Worm (Caenorhabditis elegans) whole organism, young adult: ENCODE results near the gene erg-28.

ENCODE experiments used
- B0019.2 ChIP-seq: fragments of 200-800 bp; sonication (Bioruptor generic); conservative IDR thresholded peaks from 2 replicates; pipeline ENCODE4 v1.3.6; 2022; ENCODE audit warnings: missing genetic modification reagents, missing genetic modification characterization, missing compliant biosample characterization
- B0261.1 ChIP-seq: sonication (generic microtip); optimal IDR thresholded peaks from 2 replicates; lab custom pipeline; 2016; ENCODE audit warnings: mild to moderate bottlenecking, missing genetic modification characterization, moderate library complexity, missing compliant biosample characterization
- C06A6.2 ChIP-seq: fragments of 200-800 bp; sonication (Bioruptor generic); conservative IDR thresholded peaks from 2 replicates; pipeline ENCODE4 v1.3.6; 2022; ENCODE audit warnings: missing genetic modification characterization, missing compliant biosample characterization
- F33H1.4 ChIP-seq: fragments of 200-800 bp; sonication (Bioruptor generic); IDR thresholded peaks from 2 replicates; pipeline ENCODE4 v1.3.6; 2022; ENCODE audit warnings: missing genetic modification reagents, missing genetic modification characterization, missing compliant biosample characterization
- F57C9.4 ChIP-seq: sonication (generic microtip); optimal IDR thresholded peaks from 2 replicates; lab custom pipeline; 2017; ENCODE audit warnings: mild to moderate bottlenecking, missing genetic modification characterization, missing compliant biosample characterization
- ZK185.1 ChIP-seq: sonication (generic microtip); optimal IDR thresholded peaks from 2 replicates; lab custom pipeline; 2016; ENCODE audit warnings: mild to moderate bottlenecking, missing genetic modification characterization, missing compliant biosample characterization; ENCODE audit not compliant: poor library complexity, severe bottlenecking
- aptf-2 ChIP-seq: fragments of 200-800 bp; sonication (Bioruptor generic); conservative IDR thresholded peaks from 2 replicates; pipeline ENCODE4 v1.3.6; 2022; ENCODE audit warnings: missing genetic modification reagents, missing genetic modification characterization, missing compliant biosample characterization
- atf-7 ChIP-seq: sonication (generic microtip); optimal IDR thresholded peaks from 2 replicates; lab custom pipeline; 2017; ENCODE audit warnings: mild to moderate bottlenecking, missing genetic modification characterization, missing compliant biosample characterization
- attf-5 ChIP-seq: fragments of 200-800 bp; sonication (Bioruptor generic); optimal IDR thresholded peaks from 2 replicates; lab custom pipeline; 2018; ENCODE audit warnings: mild to moderate bottlenecking, missing genetic modification characterization, missing compliant biosample characterization
- cebp-2 ChIP-seq: fragments of 200-800 bp; sonication (Bioruptor generic); IDR thresholded peaks from 2 replicates; pipeline ENCODE4 v1.3.6; 2022; ENCODE audit warnings: missing genetic modification characterization, missing compliant biosample characterization
- ceh-40 ChIP-seq: fragments of 200-800 bp; sonication (Bioruptor generic); IDR thresholded peaks from 2 replicates; pipeline ENCODE4 v1.3.6; 2022; ENCODE audit warnings: missing genetic modification characterization, missing compliant biosample characterization
- ceh-58 ChIP-seq: fragments of 200-800 bp; sonication (Bioruptor generic); IDR thresholded peaks from 2 replicates; pipeline ENCODE4 v1.3.6; 2022; ENCODE audit warnings: missing genetic modification characterization, missing compliant biosample characterization
- die-1 ChIP-seq: sonication (generic microtip); optimal IDR thresholded peaks from 2 replicates; lab custom pipeline; 2016; ENCODE audit warnings: missing genotype, mild to moderate bottlenecking, missing genetic modification characterization, missing compliant biosample characterization
- dpl-1 ChIP-seq: fragments of 150-350 bp; optimal IDR thresholded peaks from 2 replicates; lab custom pipeline; 2014; ENCODE audit warnings: missing biosample characterization, missing genetic modification reagents, missing genetic modification characterization
- ets-4 ChIP-seq: fragments of 200-800 bp; sonication (Bioruptor generic); optimal IDR thresholded peaks from 2 replicates; lab custom pipeline; 2018; ENCODE audit warnings: mild to moderate bottlenecking, missing genetic modification characterization, missing compliant biosample characterization
- him-1 ChIP-seq: sonication (generic microtip); optimal IDR thresholded peaks from 2 replicates; lab custom pipeline; 2016; ENCODE audit warnings: missing genotype, missing genetic modification reagents, missing genetic modification characterization, missing compliant biosample characterization
- hlh-12 ChIP-seq: sonication (generic microtip); optimal IDR thresholded peaks from 2 replicates; lab custom pipeline; 2016; ENCODE audit warnings: missing genetic modification characterization, missing compliant biosample characterization
- let-607 ChIP-seq, 2 experiments: fragments of 200-800 bp in 1 of 2; sonication (Bioruptor generic) in 1 of 2; sonication (generic microtip) in 1 of 2; optimal IDR thresholded peaks; 2 replicates each; lab custom pipeline; 2016 to 2018; ENCODE audit warnings: mild to moderate bottlenecking in 2 of 2, missing compliant biosample characterization in 2 of 2, missing genetic modification characterization in 2 of 2, moderate library complexity in 2 of 2, missing genotype in 1 of 2
- lin-35 ChIP-seq, 3 experiments: fragments of 150-350 bp in 2 of 3; sonication (generic microtip) in 1 of 3; optimal IDR thresholded peaks; 2 replicates each; lab custom pipeline; 2014 to 2018; ENCODE audit warnings: missing biosample characterization in 3 of 3, missing genetic modification characterization in 3 of 3, missing genetic modification reagents in 3 of 3
- lsy-27 ChIP-seq: sonication (generic microtip); optimal IDR thresholded peaks from 2 replicates; lab custom pipeline; 2017; ENCODE audit warnings: missing genetic modification characterization, mild to moderate bottlenecking, missing compliant biosample characterization, antibody characterized with exemption, missing genotype, borderline replicate concordance; ENCODE audit not compliant: insufficient read depth
- madf-6 ChIP-seq: fragments of 200-800 bp; sonication (Bioruptor generic); IDR thresholded peaks from 2 replicates; pipeline ENCODE4 v1.3.6; 2022; ENCODE audit warnings: missing genetic modification reagents, missing genetic modification characterization, missing compliant biosample characterization
- madf-8 ChIP-seq: fragments of 200-800 bp; sonication (Bioruptor generic); conservative IDR thresholded peaks from 2 replicates; pipeline ENCODE4 v1.3.6; 2022; ENCODE audit warnings: missing genetic modification reagents, missing genetic modification characterization, missing compliant biosample characterization
- nfya-2 ChIP-seq: fragments of 200-800 bp; sonication (Bioruptor generic); IDR thresholded peaks from 2 replicates; pipeline ENCODE4 v1.3.6; 2022; ENCODE audit warnings: missing genetic modification reagents, missing genetic modification characterization, missing compliant biosample characterization
- nfyb-1 ChIP-seq: fragments of 200-800 bp; sonication (Bioruptor generic); IDR thresholded peaks from 2 replicates; pipeline ENCODE4 v1.3.6; 2022; ENCODE audit warnings: missing genetic modification reagents, missing genetic modification characterization, missing compliant biosample characterization
- nhr-179 ChIP-seq: sonication (generic microtip); optimal IDR thresholded peaks from 2 replicates; lab custom pipeline; 2016; ENCODE audit warnings: mild to moderate bottlenecking, missing genetic modification characterization, missing compliant biosample characterization
- nhr-80 ChIP-seq: sonication (generic microtip); optimal IDR thresholded peaks from 2 replicates; lab custom pipeline; 2016; ENCODE audit warnings: missing genetic modification characterization, missing compliant biosample characterization
- rcor-1 ChIP-seq: fragments of 200-800 bp; sonication (Bioruptor generic); IDR thresholded peaks from 2 replicates; pipeline ENCODE4 v1.3.6; 2022; ENCODE audit warnings: missing genetic modification reagents, missing genetic modification characterization, missing compliant biosample characterization
- rec-8 ChIP-seq, 2 experiments: sonication (generic microtip); optimal IDR thresholded peaks; 2 replicates each; lab custom pipeline; 2016; ENCODE audit warnings: mild to moderate bottlenecking in 2 of 2, missing genetic modification characterization in 2 of 2, missing genetic modification reagents in 2 of 2, missing genotype in 2 of 2, missing biosample characterization in 1 of 2, missing compliant biosample characterization in 1 of 2, moderate library complexity in 1 of 2
- rpc-1 ChIP-seq, 2 experiments: fragments of 150-350 bp in 1 of 2; sonication (generic microtip) in 1 of 2; optimal IDR thresholded peaks; 2 replicates each; lab custom pipeline; 2014 to 2018; ENCODE audit warnings: missing biosample characterization in 1 of 2, missing genetic modification characterization in 1 of 2, missing genetic modification reagents in 1 of 2, missing genotype in 1 of 2
- sea-2 ChIP-seq: fragments of 200-800 bp; sonication (Bioruptor generic); IDR thresholded peaks from 2 replicates; pipeline ENCODE4 v1.3.6; 2022; ENCODE audit warnings: missing genetic modification characterization, missing compliant biosample characterization
- tbx-9 ChIP-seq: sonication (generic microtip); optimal IDR thresholded peaks from 2 replicates; lab custom pipeline; 2016; ENCODE audit warnings: borderline replicate concordance, missing genetic modification characterization, inconsistent platforms, missing compliant biosample characterization
- unc-62 ChIP-seq: fragments of 150-350 bp; optimal IDR thresholded peaks from 2 replicates; lab custom pipeline; 2014; ENCODE audit warnings: missing biosample characterization, missing genetic modification reagents, missing genetic modification characterization
- zim-3 ChIP-seq: sonication (generic microtip); optimal IDR thresholded peaks from 2 replicates; lab custom pipeline; 2017; ENCODE audit warnings: mild to moderate bottlenecking, missing genetic modification characterization, moderate library complexity, missing compliant biosample characterization
- ztf-18 ChIP-seq: sonication (generic microtip); optimal IDR thresholded peaks from 2 replicates; lab custom pipeline; 2016; ENCODE audit warnings: missing genotype, mild to moderate bottlenecking, missing genetic modification characterization, missing compliant biosample characterization
- ztf-22 ChIP-seq: fragments of 200-800 bp; sonication (Bioruptor generic); optimal IDR thresholded peaks from 2 replicates; lab custom pipeline; 2018; ENCODE audit warnings: mild to moderate bottlenecking, missing genetic modification characterization, moderate library complexity, missing compliant biosample characterization
- ztf-28 ChIP-seq: fragments of 200-800 bp; sonication (Bioruptor generic); IDR thresholded peaks from 2 replicates; pipeline ENCODE4 v1.3.6; 2022; ENCODE audit warnings: missing genetic modification reagents, missing genetic modification characterization, missing compliant biosample characterization

erg-28 gene

DNA sequence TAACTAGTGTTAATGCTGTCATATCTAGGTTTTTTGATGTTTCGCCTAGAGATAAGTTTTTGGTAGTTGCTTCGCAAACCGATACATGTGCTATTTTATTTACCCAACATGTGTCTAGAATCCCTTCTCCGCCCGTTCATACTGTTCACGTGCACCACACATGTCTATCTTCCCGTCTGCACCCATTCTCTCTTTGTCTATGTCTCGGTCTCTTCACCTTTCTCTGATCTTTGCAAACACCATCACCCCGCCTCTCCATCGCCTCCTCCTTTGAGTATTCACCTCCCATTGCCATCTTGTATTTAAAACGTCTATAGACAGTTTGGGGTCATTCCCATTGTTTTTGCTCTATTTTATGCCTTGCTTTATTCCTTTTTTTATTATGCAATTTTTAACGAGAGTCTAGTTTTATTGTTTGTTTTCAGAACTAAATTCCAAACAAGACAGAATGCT, 30.1 kb downstream of the erg-28 start, which contains the start of gene F56H9.2 (continued):
- TF ChIP-seq F33H1.4 (GFP tag; lab: Robert Waterston, UW): no peak

DNA sequence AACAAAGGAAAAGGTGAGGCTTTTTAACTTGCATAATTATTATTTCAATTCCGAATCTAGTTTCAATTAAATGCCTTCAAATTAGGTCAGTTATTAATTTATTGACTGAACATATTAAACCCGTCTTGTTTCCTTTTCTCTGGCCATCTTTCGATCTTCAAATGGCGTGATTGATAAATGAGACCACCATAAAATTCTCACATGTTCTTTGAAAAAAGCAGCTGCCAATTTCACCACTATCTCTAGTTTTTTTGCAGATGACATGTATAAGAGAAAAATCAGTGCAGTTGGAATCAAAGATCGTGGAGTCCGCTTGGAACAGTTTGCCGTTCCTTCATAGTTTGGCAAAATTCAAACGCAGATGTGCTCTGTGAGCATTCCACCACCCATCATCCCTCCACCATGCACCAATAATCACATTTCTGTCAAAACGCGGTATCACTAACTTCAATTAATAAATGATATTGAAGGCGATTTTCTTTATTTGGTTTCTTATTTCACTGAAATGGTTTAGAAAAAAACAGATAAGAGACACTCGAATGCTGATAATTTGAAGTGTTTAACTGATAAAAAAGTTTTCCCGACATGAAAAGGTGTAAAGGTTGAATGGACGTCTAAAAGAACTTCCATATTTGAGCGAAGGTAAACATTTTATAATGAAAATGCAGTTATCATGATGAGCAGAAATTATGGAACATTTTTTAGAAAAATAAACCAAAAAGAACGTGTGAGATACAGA, 30.7 kb downstream of the erg-28 start:
- TF ChIP-seq ZK185.1 (tag; lab: Kevin White, UChicago) (peak; percentile 16), rcor-1 (GFP tag; lab: Robert Waterston, UW) (peak; percentile 14; the same call in 1 of the 2 replicates), atf-7 (peak; percentile 0), ets-4 (GFP tag; lab: Kevin White, UChicago) (no peak), nhr-80 (tag; lab: Kevin White, UChicago) (peak; percentile 70), ztf-22 (peak; percentile 31)

DNA sequence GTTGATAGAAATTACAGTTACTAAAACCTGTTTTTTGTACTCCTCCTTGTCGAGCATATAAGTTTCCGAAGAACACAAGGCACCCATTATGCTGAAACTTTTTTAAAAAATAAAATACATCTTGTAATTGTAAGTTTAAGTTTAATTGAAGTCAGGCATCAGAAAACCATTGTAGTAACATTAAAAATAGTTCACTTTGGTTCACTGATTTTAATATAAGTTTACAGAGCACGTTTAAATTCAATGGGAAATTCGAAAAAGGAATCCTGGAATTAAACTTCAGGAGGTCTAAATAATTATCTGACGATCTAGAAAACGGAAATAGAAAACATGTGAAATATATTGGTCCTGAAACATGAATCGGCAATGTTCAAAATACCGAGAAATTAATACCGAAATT, 33.2 kb downstream of the erg-28 start, which contains the start of gene gpa-8:
gpa-8 (minus strand) TSS at position 101 of the 400 bp plus-strand sequence.
- TF ChIP-seq aptf-2 (no peak), cebp-2 (GFP tag; lab: Robert Waterston, UW) (no peak), C06A6.2 (GFP tag; lab: Robert Waterston, UW) (no peak), nhr-179 (tag; lab: Kevin White, UChicago) (no peak), F57C9.4 (tag; lab: Kevin White, UChicago) (no peak), lsy-27 (no peak), ztf-18 (no peak), let-607 (tag; optimal IDR thresholded peaks at IDR 0.05; lab: Kevin White, UChicago) (no peak), ceh-40 (GFP tag; lab: Robert Waterston, UW) (no peak), B0019.2 (no peak), rec-8 (tag; optimal IDR thresholded peaks at IDR 0.05; lab: Kevin White, UChicago) (no peak), unc-62 (GFP tag; lab: Kevin White, UChicago) (no peak), lin-35 (GFP tag; optimal IDR thresholded peaks at IDR 0.05; lab: Kevin White, UChicago) (no peak), him-1 (no peak), madf-6 (GFP tag; lab: Robert Waterston, UW) (no peak)

DNA sequence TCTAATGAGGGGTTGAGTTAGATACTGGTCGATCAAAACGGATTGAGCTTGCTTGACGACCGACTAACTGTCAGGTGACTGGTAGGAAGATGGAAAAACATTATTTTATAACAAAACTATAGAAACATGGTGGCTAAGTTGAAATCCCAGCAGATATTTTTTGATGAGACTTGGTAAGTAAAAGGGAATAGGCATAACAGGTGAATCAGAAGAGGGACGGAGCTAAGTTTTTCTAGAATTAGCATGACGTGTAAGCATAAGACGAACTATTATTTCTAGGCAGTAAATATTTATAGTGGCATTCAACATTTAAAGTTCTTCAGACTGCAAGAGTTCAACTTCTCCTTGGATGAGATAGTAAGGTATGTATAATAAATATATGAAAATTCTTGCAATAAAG, 37.3 kb downstream of the erg-28 start, which contains the start of gene F56H9.8:
F56H9.8 (plus strand) TSS at position 301 of the 400 bp plus-strand sequence.
- TF ChIP-seq rec-8 (tag; optimal IDR thresholded peaks at IDR 0.05; lab: Kevin White, UChicago) (no peak), sea-2 (GFP tag; lab: Robert Waterston, UW) (no peak), him-1 (no peak)

DNA sequence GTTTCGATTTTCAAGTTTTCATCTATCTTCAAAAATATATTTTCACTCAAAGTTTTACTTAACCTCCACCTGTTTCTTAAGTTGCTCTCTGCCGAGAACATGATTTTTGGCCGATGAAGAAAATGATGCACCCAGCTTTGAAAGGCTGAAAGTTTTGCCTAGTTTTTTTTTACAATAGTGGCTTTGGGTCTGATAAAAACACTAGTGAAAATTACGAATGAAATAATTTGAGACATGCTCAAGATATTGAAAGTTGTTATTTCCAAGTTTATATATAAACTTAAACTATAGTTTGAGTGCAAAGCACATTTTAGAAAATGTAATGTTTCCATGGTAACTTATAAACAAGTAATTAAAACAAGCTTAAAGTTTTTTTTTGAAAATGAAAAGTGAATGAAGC, 42.0 kb downstream of the erg-28 start, which contains the start of gene gpa-9:
gpa-9 (minus strand) TSS at position 101 of the 400 bp plus-strand sequence.
- TF ChIP-seq ZK185.1 (tag; lab: Kevin White, UChicago) (no peak), B0261.1 (tag; lab: Kevin White, UChicago) (no peak), rcor-1 (GFP tag; lab: Robert Waterston, UW) (no peak), dpl-1 (GFP tag; lab: Kevin White, UChicago) (no peak), hlh-12 (tag; lab: Kevin White, UChicago) (no peak), nfya-2 (GFP tag; lab: Robert Waterston, UW) (no peak), ztf-22 (no peak)

DNA sequence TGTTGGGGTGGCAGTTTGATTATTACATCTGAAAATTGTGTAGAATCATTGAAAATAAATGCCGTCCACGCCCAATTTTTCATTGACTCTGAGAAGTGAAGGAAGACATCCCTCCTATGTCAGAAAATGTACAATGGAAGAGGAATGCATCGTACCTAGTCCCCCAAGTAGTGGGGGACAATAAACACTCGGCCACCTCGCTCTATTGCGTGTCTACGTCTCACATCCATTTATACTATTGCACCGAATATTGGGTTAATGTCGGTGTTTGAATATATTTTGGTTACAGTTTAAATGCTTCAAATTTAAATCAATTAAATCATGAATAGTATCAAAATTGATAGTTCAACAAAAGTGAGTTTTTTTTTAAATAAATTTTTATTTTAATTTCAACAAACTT, 42.4 kb downstream of the erg-28 start, which contains the start of gene lin-25:
lin-25 (plus strand) TSS at position 290 of the 400 bp plus-strand sequence.
- peak; percentile 23 for TF ChIP-seq ZK185.1 (tag; lab: Kevin White, UChicago)
- no peak for TF ChIP-seq nfyb-1 (GFP tag; lab: Robert Waterston, UW)
- no peak for TF ChIP-seq die-1 (tag; lab: Kevin White, UChicago)
- no peak for TF ChIP-seq madf-8
- no peak for TF ChIP-seq attf-5 (GFP tag; lab: Kevin White, UChicago)
- no peak for TF ChIP-seq aptf-2
- TF ChIP-seq zim-3 (tag; lab: Kevin White, UChicago): no peak
- no peak for TF ChIP-seq tbx-9 (tag; lab: Kevin White, UChicago)
- TF ChIP-seq madf-6 (GFP tag; lab: Robert Waterston, UW): no peak
- no peak for TF ChIP-seq ztf-28 (GFP tag; lab: Robert Waterston, UW)
- no peak for TF ChIP-seq rpc-1 (optimal IDR thresholded peaks at IDR 0.05; lab: Kevin White, UChicago)
- no peak for TF ChIP-seq rpc-1 (tag; optimal IDR thresholded peaks at IDR 0.05; lab: Kevin White, UChicago)
- peak; percentile 53 for TF ChIP-seq nhr-80 (tag; lab: Kevin White, UChicago)
- no peak for TF ChIP-seq ceh-58
